Fruit fly (Drosophila melanogaster) whole organism, embryonic: Measurements from ENCODE around the gene Pvf1.
A peak's percentile ranks its signal among the peaks of the same experiment; 100 is the strongest.

Experiments
- Ada2b ChIP-seq: fragments of 200-800 bp; sonication (Bioruptor generic); IDR thresholded peaks from 2 replicates; pipeline ENCODE4 v1.3.6; 2022; ENCODE audit warnings: missing biosample characterization, missing genetic modification characterization
- Atf-2 ChIP-seq: fragments of 200-800 bp; sonication (Bioruptor generic); optimal IDR thresholded peaks from 2 replicates; lab custom pipeline; 2016; ENCODE audit warnings: missing biosample characterization, missing genetic modification characterization
- Atf6 ChIP-seq: fragments of 200-800 bp; sonication (Bioruptor generic); IDR thresholded peaks from 2 replicates; pipeline ENCODE4 v1.3.6; 2022; ENCODE audit warnings: missing biosample characterization, missing genetic modification characterization
- B-H1 ChIP-seq: fragments of 200-800 bp; sonication (Bioruptor generic); IDR thresholded peaks from 3 replicates; pipeline ENCODE4 v1.3.6; 2022; ENCODE audit warnings: missing biosample characterization, missing genetic modification characterization
- BtbVII ChIP-seq: fragments of 200-800 bp; sonication (Bioruptor generic); optimal IDR thresholded peaks from 3 replicates; lab custom pipeline; 2017; ENCODE audit warnings: missing biosample characterization, mild to moderate bottlenecking, missing genetic modification characterization
- CG10147 ChIP-seq: fragments of 200-800 bp; sonication (Bioruptor generic); optimal IDR thresholded peaks from 2 replicates; lab custom pipeline; 2019; ENCODE audit warnings: missing biosample characterization, mild to moderate bottlenecking, missing genetic modification characterization, moderate library complexity
- CG1024 ChIP-seq: fragments of 200-800 bp; sonication (Bioruptor generic); IDR thresholded peaks from 2 replicates; pipeline ENCODE4 v1.3.6; 2022; ENCODE audit warnings: missing biosample characterization, missing genetic modification characterization
- CG11504 ChIP-seq: fragments of 200-800 bp; sonication (Bioruptor generic); optimal IDR thresholded peaks from 3 replicates; lab custom pipeline; 2019; ENCODE audit warnings: missing biosample characterization, mild to moderate bottlenecking, missing genetic modification characterization, moderate library complexity
- CG13775 ChIP-seq: fragments of 200-800 bp; sonication (Bioruptor generic); optimal IDR thresholded peaks from 3 replicates; lab custom pipeline; 2017; ENCODE audit warnings: missing biosample characterization, mild to moderate bottlenecking, missing genetic modification characterization
- CG1529 ChIP-seq: fragments of 200-800 bp; sonication (Bioruptor generic); optimal IDR thresholded peaks from 3 replicates; lab custom pipeline; 2018; ENCODE audit warnings: missing biosample characterization, missing genetic modification characterization
- CG16815 ChIP-seq: fragments of 200-800 bp; sonication (Bioruptor generic); optimal IDR thresholded peaks from 3 replicates; lab custom pipeline; 2017; ENCODE audit warnings: missing biosample characterization, mild to moderate bottlenecking, missing genetic modification characterization
- CG16863 ChIP-seq: fragments of 200-800 bp; sonication (Bioruptor generic); optimal IDR thresholded peaks from 3 replicates; lab custom pipeline; 2016; ENCODE audit warnings: missing biosample characterization, missing genetic modification characterization
- CG1832 ChIP-seq: fragments of 200-800 bp; sonication (Bioruptor generic); optimal IDR thresholded peaks from 2 replicates; lab custom pipeline; 2017; ENCODE audit warnings: missing biosample characterization, mild to moderate bottlenecking, missing genetic modification characterization, inconsistent platforms
- CG18764 ChIP-seq: fragments of 200-800 bp; sonication (Bioruptor generic); optimal IDR thresholded peaks from 3 replicates; lab custom pipeline; 2016; ENCODE audit warnings: missing biosample characterization, missing genetic modification characterization
- CG2202 ChIP-seq: fragments of 200-800 bp; sonication (Bioruptor generic); optimal IDR thresholded peaks from 2 replicates; lab custom pipeline; 2018; ENCODE audit warnings: missing biosample characterization, mild to moderate bottlenecking, missing genetic modification characterization
- CG30403 ChIP-seq: fragments of 200-800 bp; sonication (Bioruptor generic); optimal IDR thresholded peaks from 3 replicates; lab custom pipeline; 2016; ENCODE audit warnings: missing biosample characterization, missing genetic modification characterization
- CG3281 ChIP-seq: fragments of 200-800 bp; sonication (Bioruptor generic); optimal IDR thresholded peaks from 3 replicates; lab custom pipeline; 2017; ENCODE audit warnings: missing biosample characterization, mild to moderate bottlenecking, missing genetic modification characterization
- CG4707 ChIP-seq: fragments of 200-800 bp; sonication (Bioruptor generic); optimal IDR thresholded peaks from 2 replicates; lab custom pipeline; 2018; ENCODE audit warnings: missing biosample characterization, mild to moderate bottlenecking, missing genetic modification characterization, moderate library complexity
- CG5245 ChIP-seq: fragments of 200-800 bp; sonication (Bioruptor generic); optimal IDR thresholded peaks from 3 replicates; lab custom pipeline; 2016; ENCODE audit warnings: missing biosample characterization, missing genetic modification characterization
- CG6272 ChIP-seq: fragments of 200-800 bp; sonication (Bioruptor generic); IDR thresholded peaks from 2 replicates; pipeline ENCODE4 v1.3.6; 2022; ENCODE audit warnings: missing biosample characterization, missing genetic modification characterization
- CG6813 ChIP-seq: fragments of 200-800 bp; sonication (Bioruptor generic); optimal IDR thresholded peaks from 2 replicates; lab custom pipeline; 2017; ENCODE audit warnings: missing biosample characterization, missing genetic modification characterization, mild to moderate bottlenecking, moderate library complexity, missing genetic modification reagents
- CG7928 ChIP-seq: fragments of 200-800 bp; sonication (Bioruptor generic); optimal IDR thresholded peaks from 2 replicates; lab custom pipeline; 2017; ENCODE audit warnings: missing biosample characterization, mild to moderate bottlenecking, missing genetic modification characterization
- CTCF ChIP-seq: fragments of 200-800 bp; sonication (Bioruptor generic); optimal IDR thresholded peaks from 2 replicates; lab custom pipeline; 2017; ENCODE audit warnings: missing biosample characterization, mild to moderate bottlenecking, missing genetic modification characterization, moderate library complexity
- HHEX ChIP-seq: fragments of 200-800 bp; sonication (Bioruptor generic); optimal IDR thresholded peaks from 3 replicates; lab custom pipeline; 2017; ENCODE audit warnings: missing biosample characterization, mild to moderate bottlenecking, missing genetic modification characterization, missing genetic modification reagents
- HLH54F ChIP-seq: fragments of 200-800 bp; sonication (Bioruptor generic); optimal IDR thresholded peaks from 3 replicates; lab custom pipeline; 2016; ENCODE audit warnings: missing biosample characterization, missing genetic modification characterization
- HmgD ChIP-seq: fragments of 200-800 bp; sonication (Bioruptor generic); optimal IDR thresholded peaks from 3 replicates; lab custom pipeline; 2016; ENCODE audit warnings: missing biosample characterization, missing genetic modification characterization
- NK7.1 ChIP-seq: fragments of 200-800 bp; sonication (Bioruptor generic); optimal IDR thresholded peaks from 3 replicates; lab custom pipeline; 2016; ENCODE audit warnings: missing biosample characterization, missing genetic modification characterization
- Nf-YC ChIP-seq: fragments of 200-800 bp; optimal IDR thresholded peaks from 3 replicates; lab custom pipeline; 2019; ENCODE audit warnings: missing biosample characterization, mild to moderate bottlenecking, missing genetic modification characterization, moderate library complexity
- PHDP ChIP-seq: fragments of 200-800 bp; sonication (Bioruptor generic); optimal IDR thresholded peaks from 3 replicates; lab custom pipeline; 2018; ENCODE audit warnings: missing biosample characterization, mild to moderate bottlenecking, missing genetic modification characterization, moderate library complexity
- Rfx ChIP-seq: fragments of 200-800 bp; sonication (Bioruptor generic); IDR thresholded peaks from 2 replicates; pipeline ENCODE4 v1.3.6; 2022; ENCODE audit warnings: missing biosample characterization, missing genetic modification characterization
- Six4 ChIP-seq: fragments of 200-800 bp; sonication (Bioruptor generic); optimal IDR thresholded peaks from 2 replicates; lab custom pipeline; 2016; ENCODE audit warnings: missing biosample characterization, missing genetic modification characterization
- az2 ChIP-seq: fragments of 200-800 bp; sonication (Bioruptor generic); optimal IDR thresholded peaks from 3 replicates; lab custom pipeline; 2016; ENCODE audit warnings: missing biosample characterization, missing genetic modification characterization
- cg ChIP-seq: fragments of 200-800 bp; sonication (Bioruptor generic); optimal IDR thresholded peaks from 3 replicates; lab custom pipeline; 2019; ENCODE audit warnings: missing biosample characterization, mild to moderate bottlenecking, missing genetic modification characterization, moderate library complexity
- dpn ChIP-seq, 2 experiments: fragments of 200-800 bp; sonication (Bioruptor generic); optimal IDR thresholded peaks; 3 replicates each; lab custom pipeline; 2016; ENCODE audit warnings: missing biosample characterization in 2 of 2, missing genetic modification characterization in 2 of 2
- fd64A ChIP-seq: fragments of 200-800 bp; sonication (Bioruptor generic); optimal IDR thresholded peaks from 3 replicates; lab custom pipeline; 2018; ENCODE audit warnings: missing biosample characterization, mild to moderate bottlenecking, missing genetic modification characterization
- fru ChIP-seq: fragments of >200 bp; optimal IDR thresholded peaks from 2 replicates; lab custom pipeline; 2017
- grau ChIP-seq: fragments of 200-800 bp; optimal IDR thresholded peaks from 3 replicates; lab custom pipeline; 2019; ENCODE audit warnings: missing biosample characterization, mild to moderate bottlenecking, missing genetic modification characterization, moderate library complexity
- kni ChIP-seq: fragments of 200-800 bp; sonication (Bioruptor generic); optimal IDR thresholded peaks from 3 replicates; lab custom pipeline; 2017; ENCODE audit warnings: mild to moderate bottlenecking, missing biosample characterization, missing genetic modification reagents, missing genetic modification characterization
- lov ChIP-seq, 2 experiments: fragments of 200-800 bp in 1 of 2; fragments of >200 bp in 1 of 2; sonication (Bioruptor generic) in 1 of 2; IDR thresholded peaks in 1 of 2; optimal IDR thresholded peaks in 1 of 2; 2 replicates in 1 of 2; 3 replicates in 1 of 2; pipeline versions ENCODE4 v1.3.6 to Lab custom; 2017 to 2022; ENCODE audit warnings: missing biosample characterization in 1 of 2, missing genetic modification characterization in 1 of 2
- mam ChIP-seq: fragments of 200-800 bp; sonication (Bioruptor generic); optimal IDR thresholded peaks from 3 replicates; lab custom pipeline; 2016; ENCODE audit warnings: missing biosample characterization, missing genetic modification characterization
- oc ChIP-seq: fragments of 200-800 bp; sonication (Bioruptor generic); optimal IDR thresholded peaks from 2 replicates; lab custom pipeline; 2018; ENCODE audit warnings: missing biosample characterization, mild to moderate bottlenecking, missing genetic modification characterization, moderate library complexity
- odd ChIP-seq: fragments of 200-800 bp; sonication (Bioruptor generic); optimal IDR thresholded peaks from 2 replicates; lab custom pipeline; 2017; ENCODE audit warnings: missing biosample characterization, mild to moderate bottlenecking, missing genetic modification characterization
- onecut ChIP-seq: fragments of 200-800 bp; sonication (Bioruptor generic); IDR thresholded peaks from 2 replicates; pipeline ENCODE4 v1.3.6; 2022; ENCODE audit warnings: missing biosample characterization, missing genetic modification characterization
- pan ChIP-seq, 4 experiments: fragments of >200 bp in 3 of 4; fragments of 200-800 bp in 1 of 4; sonication (Bioruptor generic) in 1 of 4; optimal IDR thresholded peaks in 3 of 4; IDR thresholded peaks in 1 of 4; 2 replicates each; pipeline versions ENCODE4 v1.3.6 to Lab custom; 2017 to 2022; ENCODE audit warnings: missing biosample characterization in 2 of 4, missing genetic modification characterization in 2 of 4, mixed read lengths in 1 of 4
- scrt ChIP-seq: fragments of 200-800 bp; sonication (Bioruptor generic); optimal IDR thresholded peaks from 2 replicates; lab custom pipeline; 2018; ENCODE audit warnings: missing biosample characterization, mild to moderate bottlenecking, missing genetic modification characterization, moderate library complexity
- sd ChIP-seq: fragments of 200-800 bp; sonication (Bioruptor generic); optimal IDR thresholded peaks from 3 replicates; lab custom pipeline; 2018; ENCODE audit warnings: missing biosample characterization, mild to moderate bottlenecking, missing genetic modification characterization, moderate library complexity
- sens-2 ChIP-seq: fragments of 200-800 bp; sonication (Bioruptor generic); IDR thresholded peaks from 2 replicates; pipeline ENCODE4 v1.3.6; 2022; ENCODE audit warnings: missing biosample characterization, missing genetic modification characterization
- slou ChIP-seq: fragments of 200-800 bp; sonication (Bioruptor generic); optimal IDR thresholded peaks from 3 replicates; lab custom pipeline; 2016; ENCODE audit warnings: missing biosample characterization, missing genetic modification characterization
- stc ChIP-seq: fragments of 200-800 bp; sonication (Bioruptor generic); IDR thresholded peaks from 2 replicates; pipeline ENCODE4 v1.3.6; 2022; ENCODE audit warnings: missing biosample characterization, missing genetic modification characterization
- ttk ChIP-seq: fragments of 200-800 bp; sonication (Bioruptor generic); IDR thresholded peaks from 2 replicates; pipeline ENCODE4 v2.1.2; 2022; ENCODE audit warnings: missing biosample characterization, missing genetic modification characterization
- tx ChIP-seq: fragments of 200-800 bp; sonication (Bioruptor generic); optimal IDR thresholded peaks from 2 replicates; lab custom pipeline; 2016; ENCODE audit warnings: missing biosample characterization, missing genetic modification characterization
- zf30C ChIP-seq: fragments of 200-800 bp; sonication (Bioruptor generic); optimal IDR thresholded peaks from 3 replicates; lab custom pipeline; 2018; ENCODE audit warnings: missing biosample characterization, mild to moderate bottlenecking, missing genetic modification characterization

Pvf1 gene

DNA sequence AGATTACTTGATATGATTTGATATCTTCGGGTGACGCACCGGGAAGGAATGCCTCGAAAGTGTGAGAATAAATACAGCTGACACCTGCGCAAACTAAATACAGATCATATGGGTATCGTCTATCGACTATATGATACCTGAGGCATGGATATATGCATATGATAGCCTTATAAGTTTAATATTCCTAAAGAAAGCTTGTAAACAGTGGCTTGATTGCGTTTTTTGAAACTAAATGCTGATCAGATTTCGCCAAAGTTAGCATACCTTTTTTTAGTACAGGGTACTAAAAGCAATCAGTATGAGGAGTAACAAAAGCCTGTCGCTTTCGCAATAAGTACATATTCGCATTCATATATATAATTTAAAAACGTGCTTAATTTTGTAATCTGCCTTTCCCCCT, 1.9 kb downstream of the Pvf1 start (continued):
- TF ChIP-seq pan (optimal IDR thresholded peaks at IDR 0.05; lab: Kevin White, UChicago) (no peak), pan (GFP tag; optimal IDR thresholded peaks at IDR 0.05 in 1 of 2, IDR thresholded peaks at IDR 0.05 in 1 of 2) (peak in 1 of 2 experiments; percentile 34), CG4707 (GFP tag; lab: Kevin White, UChicago) (no peak), CTCF (GFP tag; lab: Kevin White, UChicago) (no peak), zf30C (GFP tag; lab: Kevin White, UChicago) (no peak), CG11504 (tag; lab: Kevin White, UChicago) (peak; percentile 42), ttk (GFP tag; lab: Robert Waterston, UW) (peak; percentile 56), az2 (GFP tag; lab: Kevin White, UChicago) (no peak), odd (GFP tag; lab: Kevin White, UChicago) (no peak), PHDP (tag; lab: Kevin White, UChicago) (no peak), B-H1 (no peak), BtbVII (GFP tag; lab: Kevin White, UChicago) (no peak), mam (GFP tag; lab: Kevin White, UChicago) (peak; percentile 40), HmgD (GFP tag; lab: Kevin White, UChicago) (no peak), sd (tag; lab: Kevin White, UChicago) (no peak), CG2202 (tag; lab: Kevin White, UChicago) (no peak), fru (lab: Kevin White, UChicago) (no peak), grau (tag; lab: Kevin White, UChicago) (no peak), CG1024 (GFP tag; lab: Robert Waterston, UW) (no peak), cg (GFP tag; lab: Kevin White, UChicago) (no peak), CG6813 (no peak), CG6272 (no peak), lov (optimal IDR thresholded peaks at IDR 0.05; lab: Kevin White, UChicago) (no peak), lov (GFP tag; IDR thresholded peaks at IDR 0.05; lab: Robert Waterston, UW) (no peak), CG1529 (GFP tag; lab: Kevin White, UChicago) (no peak), HHEX (GFP tag; lab: Kevin White, UChicago) (peak; percentile 41), sens-2 (GFP tag; lab: Robert Waterston, UW) (no peak), Rfx (GFP tag; lab: Robert Waterston, UW) (0 out of 2 replicates have a peak, but pooled peaks have one; percentile 22), CG1832 (no peak), Atf6 (GFP tag; lab: Robert Waterston, UW) (peak; percentile 30; the same call in 1 of the 2 replicates), CG18764 (no peak), CG13775 (GFP tag; lab: Kevin White, UChicago) (no peak), HLH54F (GFP tag; lab: Kevin White, UChicago) (no peak), stc (GFP tag; lab: Robert Waterston, UW) (peak; percentile 53; the same call in 1 of the 2 replicates), Nf-YC (tag; lab: Kevin White, UChicago) (no peak), Atf-2 (GFP tag; lab: Kevin White, UChicago) (no peak), CG16863 (GFP tag; lab: Kevin White, UChicago) (no peak), dpn (GFP tag; optimal IDR thresholded peaks at IDR 0.05; lab: Kevin White, UChicago) (peak in 1 of 2 experiments; percentile 18), slou (GFP tag; lab: Kevin White, UChicago) (no peak), CG5245 (GFP tag; lab: Kevin White, UChicago) (no peak), oc (tag; lab: Kevin White, UChicago) (no peak), scrt (GFP tag; lab: Kevin White, UChicago) (no peak), tx (GFP tag; lab: Kevin White, UChicago) (no peak), CG7928 (no peak), kni (GFP tag; lab: Kevin White, UChicago) (no peak), Six4 (no peak), Ada2b (GFP tag; lab: Robert Waterston, UW) (peak; percentile 50; the same call in 1 of the 2 replicates), CG10147 (GFP tag; lab: Kevin White, UChicago) (no peak), CG16815 (GFP tag; lab: Kevin White, UChicago) (no peak), CG30403 (GFP tag; lab: Kevin White, UChicago) (no peak), fd64A (GFP tag; lab: Kevin White, UChicago) (no peak), NK7.1 (no peak), onecut (GFP tag; lab: Robert Waterston, UW) (no peak), CG3281 (GFP tag; lab: Kevin White, UChicago) (peak; percentile 24)
